Fruit fly (Drosophila melanogaster) whole organism, embryonic: ENCODE results near the gene Agpat2.

ENCODE experiments used
- Ada2b ChIP-seq: fragments of 200-800 bp; sonication (Bioruptor generic); IDR thresholded peaks from 2 replicates; pipeline ENCODE4 v1.3.6; 2022; ENCODE audit warnings: missing biosample characterization, missing genetic modification characterization
- Bdp1 ChIP-seq: fragments of 200-800 bp; sonication (Bioruptor generic); optimal IDR thresholded peaks from 3 replicates; lab custom pipeline; 2016; ENCODE audit warnings: missing biosample characterization, missing genetic modification characterization
- BtbVII ChIP-seq: fragments of 200-800 bp; sonication (Bioruptor generic); optimal IDR thresholded peaks from 3 replicates; lab custom pipeline; 2017; ENCODE audit warnings: missing biosample characterization, mild to moderate bottlenecking, missing genetic modification characterization
- CG10959 ChIP-seq: fragments of 200-800 bp; sonication (Bioruptor generic); IDR thresholded peaks from 2 replicates; pipeline ENCODE4 v1.3.6; 2022; ENCODE audit warnings: missing biosample characterization, missing genetic modification characterization
- CG12155 ChIP-seq: fragments of 200-800 bp; sonication (Bioruptor generic); optimal IDR thresholded peaks from 3 replicates; lab custom pipeline; 2016; ENCODE audit warnings: missing biosample characterization, missing genetic modification characterization
- CG12659 ChIP-seq: fragments of 200-800 bp; sonication (Bioruptor generic); optimal IDR thresholded peaks from 3 replicates; lab custom pipeline; 2017; ENCODE audit warnings: mild to moderate bottlenecking, missing biosample characterization, missing genetic modification reagents, missing genetic modification characterization
- CG13894 ChIP-seq: fragments of 200-800 bp; sonication (Bioruptor generic); optimal IDR thresholded peaks from 3 replicates; lab custom pipeline; 2018; ENCODE audit warnings: missing biosample characterization, mild to moderate bottlenecking, missing genetic modification characterization, moderate library complexity
- CG15011 ChIP-seq: fragments of 200-800 bp; sonication (Bioruptor generic); optimal IDR thresholded peaks from 3 replicates; lab custom pipeline; 2018; ENCODE audit warnings: missing biosample characterization, mild to moderate bottlenecking, missing genetic modification characterization
- CG16813 ChIP-seq: fragments of 200-800 bp; sonication (Bioruptor generic); IDR thresholded peaks from 3 replicates; pipeline ENCODE4 v1.3.6; 2022; ENCODE audit warnings: missing biosample characterization, missing genetic modification characterization; ENCODE audit not compliant: partially characterized antibody
- CG16815 ChIP-seq: fragments of 200-800 bp; sonication (Bioruptor generic); optimal IDR thresholded peaks from 3 replicates; lab custom pipeline; 2017; ENCODE audit warnings: missing biosample characterization, mild to moderate bottlenecking, missing genetic modification characterization
- CG17359 ChIP-seq: fragments of 200-800 bp; sonication (Bioruptor generic); optimal IDR thresholded peaks from 3 replicates; lab custom pipeline; 2018; ENCODE audit warnings: missing biosample characterization, mild to moderate bottlenecking, missing genetic modification characterization, moderate library complexity
- CG2678 ChIP-seq: fragments of 200-800 bp; sonication (Bioruptor generic); optimal IDR thresholded peaks from 3 replicates; lab custom pipeline; 2019; ENCODE audit warnings: missing biosample characterization, mild to moderate bottlenecking, missing genetic modification characterization, moderate library complexity
- CG3065 ChIP-seq: fragments of 200-800 bp; sonication (Bioruptor generic); optimal IDR thresholded peaks from 2 replicates; lab custom pipeline; 2016; ENCODE audit warnings: missing biosample characterization, missing genetic modification characterization
- CG31388 ChIP-seq: fragments of 200-800 bp; sonication (Bioruptor generic); optimal IDR thresholded peaks from 2 replicates; lab custom pipeline; 2016; ENCODE audit warnings: missing biosample characterization, missing genetic modification characterization
- CG3163 ChIP-seq: fragments of 200-800 bp; sonication (Bioruptor generic); optimal IDR thresholded peaks from 3 replicates; lab custom pipeline; 2016; ENCODE audit warnings: missing biosample characterization, missing genetic modification characterization
- CG32532 ChIP-seq: fragments of 200-800 bp; sonication (Bioruptor generic); IDR thresholded peaks from 2 replicates; pipeline ENCODE4 v1.3.6; 2022; ENCODE audit warnings: missing biosample characterization, missing genetic modification characterization
- CG34422 ChIP-seq: fragments of 200-800 bp; sonication (Bioruptor generic); IDR thresholded peaks from 3 replicates; pipeline ENCODE4 v1.3.6; 2022; ENCODE audit warnings: missing biosample characterization, missing genetic modification characterization
- CG4820 ChIP-seq: fragments of 200-800 bp; sonication (Bioruptor generic); optimal IDR thresholded peaks from 3 replicates; lab custom pipeline; 2016; ENCODE audit warnings: missing biosample characterization, missing genetic modification characterization
- CG5180 ChIP-seq: fragments of 200-800 bp; sonication (Bioruptor generic); optimal IDR thresholded peaks from 3 replicates; lab custom pipeline; 2017; ENCODE audit warnings: missing biosample characterization, missing genetic modification characterization, mild to moderate bottlenecking, moderate library complexity, missing genetic modification reagents
- CG9727 ChIP-seq: fragments of 200-800 bp; sonication (Bioruptor generic); optimal IDR thresholded peaks from 3 replicates; lab custom pipeline; 2017; ENCODE audit warnings: missing biosample characterization, mild to moderate bottlenecking, missing genetic modification characterization
- Dip3 ChIP-seq: fragments of 200-800 bp; sonication (Bioruptor generic); optimal IDR thresholded peaks from 3 replicates; lab custom pipeline; 2016; ENCODE audit warnings: missing biosample characterization, missing genetic modification characterization
- Drgx ChIP-seq: fragments of 200-800 bp; sonication (Bioruptor generic); IDR thresholded peaks from 2 replicates; pipeline ENCODE4 v1.3.6; 2022; ENCODE audit warnings: missing biosample characterization, missing genetic modification characterization
- Gug ChIP-seq: fragments of 200-800 bp; sonication (Bioruptor generic); IDR thresholded peaks from 4 replicates; pipeline ENCODE4 v1.3.6; 2022; ENCODE audit warnings: missing biosample characterization, missing genetic modification characterization
- Kr ChIP-seq: fragments of 200-800 bp; sonication (Bioruptor generic); optimal IDR thresholded peaks from 2 replicates; lab custom pipeline; 2017; ENCODE audit warnings: missing biosample characterization, mild to moderate bottlenecking, missing genetic modification characterization
- Lhr ChIP-seq: fragments of 200-800 bp; sonication (Bioruptor generic); optimal IDR thresholded peaks from 3 replicates; lab custom pipeline; 2017; ENCODE audit warnings: mild to moderate bottlenecking, missing biosample characterization, missing genetic modification reagents, missing genetic modification characterization
- Lpt ChIP-seq: fragments of >200 bp; optimal IDR thresholded peaks from 2 replicates; lab custom pipeline; 2018; ENCODE audit warnings: missing biosample characterization, missing genetic modification characterization
- MESR4 ChIP-seq: fragments of 200-800 bp; sonication (Bioruptor generic); optimal IDR thresholded peaks from 2 replicates; lab custom pipeline; 2018; ENCODE audit warnings: missing biosample characterization, mild to moderate bottlenecking, missing genetic modification characterization, moderate library complexity
- Neu2 ChIP-seq: fragments of 200-800 bp; sonication (Bioruptor generic); optimal IDR thresholded peaks from 3 replicates; lab custom pipeline; 2016; ENCODE audit warnings: missing biosample characterization, missing genetic modification characterization, borderline replicate concordance
- Oli ChIP-seq: fragments of 200-800 bp; sonication (Bioruptor generic); optimal IDR thresholded peaks from 2 replicates; lab custom pipeline; 2018; ENCODE audit warnings: missing biosample characterization, mild to moderate bottlenecking, missing genetic modification characterization, moderate library complexity
- PHDP ChIP-seq: fragments of 200-800 bp; sonication (Bioruptor generic); optimal IDR thresholded peaks from 3 replicates; lab custom pipeline; 2018; ENCODE audit warnings: missing biosample characterization, mild to moderate bottlenecking, missing genetic modification characterization, moderate library complexity
- Poxn ChIP-seq: fragments of 200-800 bp; sonication (Bioruptor generic); IDR thresholded peaks from 2 replicates; pipeline ENCODE4 v1.3.6; 2022; ENCODE audit warnings: missing biosample characterization, missing genetic modification characterization
- Ravus ChIP-seq: fragments of 200-800 bp; sonication (Bioruptor generic); IDR thresholded peaks from 2 replicates; pipeline ENCODE4 v1.3.6; 2022; ENCODE audit warnings: missing biosample characterization, missing genetic modification characterization
- Rfx ChIP-seq: fragments of 200-800 bp; sonication (Bioruptor generic); IDR thresholded peaks from 2 replicates; pipeline ENCODE4 v1.3.6; 2022; ENCODE audit warnings: missing biosample characterization, missing genetic modification characterization
- Spps ChIP-seq: fragments of 200-800 bp; sonication (Bioruptor generic); optimal IDR thresholded peaks from 2 replicates; lab custom pipeline; 2018; ENCODE audit warnings: missing biosample characterization, mild to moderate bottlenecking, missing genetic modification characterization
- Ssrp ChIP-seq: fragments of 200-800 bp; sonication (Bioruptor generic); optimal IDR thresholded peaks from 2 replicates; lab custom pipeline; 2018; ENCODE audit warnings: missing biosample characterization, mild to moderate bottlenecking, missing genetic modification characterization, moderate library complexity
- ac ChIP-seq: fragments of 200-800 bp; sonication (Bioruptor generic); optimal IDR thresholded peaks from 3 replicates; lab custom pipeline; 2017; ENCODE audit warnings: missing biosample characterization, mild to moderate bottlenecking, missing genetic modification characterization
- ash1 ChIP-seq: fragments of 200-800 bp; sonication (Bioruptor generic); optimal IDR thresholded peaks from 2 replicates; lab custom pipeline; 2018; ENCODE audit warnings: missing biosample characterization, mild to moderate bottlenecking, missing genetic modification characterization
- chm ChIP-seq: fragments of 200-800 bp; sonication (Bioruptor generic); IDR thresholded peaks from 2 replicates; pipeline ENCODE4 v1.3.6; 2022; ENCODE audit warnings: missing biosample characterization, missing genetic modification characterization
- dimm ChIP-seq: fragments of 200-800 bp; sonication (Bioruptor generic); IDR thresholded peaks from 2 replicates; pipeline ENCODE4 v1.3.6; 2022; ENCODE audit warnings: missing biosample characterization, missing genetic modification characterization
- ems ChIP-seq: fragments of 200-800 bp; sonication (Bioruptor generic); optimal IDR thresholded peaks from 3 replicates; lab custom pipeline; 2016; ENCODE audit warnings: missing biosample characterization, missing genetic modification characterization
- eve ChIP-seq, 2 experiments: fragments of >200 bp; optimal IDR thresholded peaks; 2 replicates each; lab custom pipeline; 2017; ENCODE audit warnings: missing biosample characterization in 2 of 2, missing genetic modification characterization in 2 of 2
- fd3F ChIP-seq: fragments of 200-800 bp; sonication (Bioruptor generic); optimal IDR thresholded peaks from 2 replicates; lab custom pipeline; 2018; ENCODE audit warnings: missing biosample characterization, mild to moderate bottlenecking, missing genetic modification characterization, moderate library complexity
- gcm2 ChIP-seq: fragments of 200-800 bp; sonication (Bioruptor generic); optimal IDR thresholded peaks from 2 replicates; lab custom pipeline; 2016; ENCODE audit warnings: missing biosample characterization, missing genetic modification characterization
- lab ChIP-seq: fragments of 200-800 bp; sonication (Bioruptor generic); optimal IDR thresholded peaks from 3 replicates; lab custom pipeline; 2017; ENCODE audit warnings: missing biosample characterization, missing genetic modification characterization, mild to moderate bottlenecking, moderate library complexity, missing genetic modification reagents
- mirr ChIP-seq: fragments of 200-800 bp; sonication (Bioruptor generic); optimal IDR thresholded peaks from 3 replicates; lab custom pipeline; 2018; ENCODE audit warnings: missing biosample characterization, mild to moderate bottlenecking, missing genetic modification characterization
- nerfin-2 ChIP-seq: fragments of 200-800 bp; sonication (Bioruptor generic); IDR thresholded peaks from 2 replicates; pipeline ENCODE4 v1.3.6; 2022; ENCODE audit warnings: missing biosample characterization, missing genetic modification characterization; ENCODE audit not compliant: partially characterized antibody
- otp ChIP-seq: fragments of 200-800 bp; sonication (Bioruptor generic); IDR thresholded peaks from 3 replicates; pipeline ENCODE4, ENCODE4 v1.3.6; 2022; ENCODE audit warnings: missing biosample characterization, missing genetic modification characterization
- stc ChIP-seq: fragments of 200-800 bp; sonication (Bioruptor generic); IDR thresholded peaks from 2 replicates; pipeline ENCODE4 v1.3.6; 2022; ENCODE audit warnings: missing biosample characterization, missing genetic modification characterization
- ttk ChIP-seq: fragments of 200-800 bp; sonication (Bioruptor generic); IDR thresholded peaks from 2 replicates; pipeline ENCODE4 v2.1.2; 2022; ENCODE audit warnings: missing biosample characterization, missing genetic modification characterization
- twi ChIP-seq: fragments of 200-800 bp; optimal IDR thresholded peaks from 2 replicates; lab custom pipeline; 2019; ENCODE audit warnings: missing biosample characterization, mild to moderate bottlenecking, missing genetic modification characterization, moderate library complexity
- usp ChIP-seq: fragments of >200 bp; optimal IDR thresholded peaks from 2 replicates; lab custom pipeline; 2017; ENCODE audit warnings: missing biosample characterization, missing genetic modification characterization
- vfl ChIP-seq: fragments of 200-800 bp; sonication (Bioruptor generic); optimal IDR thresholded peaks from 2 replicates; lab custom pipeline; 2016; ENCODE audit warnings: missing biosample characterization, missing genetic modification characterization

Gene Agpat2

DNA sequence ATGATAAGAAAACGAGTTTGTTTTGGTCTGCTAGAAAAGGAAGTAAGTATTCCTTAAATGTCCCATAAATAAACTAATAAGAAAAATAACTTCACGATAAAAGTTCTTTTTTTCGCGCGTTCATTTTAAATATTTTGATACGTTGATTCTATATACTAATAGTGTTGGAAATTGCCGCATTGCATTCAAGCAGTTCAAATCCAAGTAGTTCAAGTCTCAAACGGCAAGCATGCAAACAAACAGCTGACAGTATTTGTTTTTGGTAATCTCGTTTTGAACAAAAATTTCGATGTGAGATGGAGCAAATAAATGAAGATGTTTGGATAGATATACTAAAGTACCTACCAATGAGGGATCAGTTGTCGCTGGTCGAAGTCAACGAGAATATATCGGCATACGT lies 24.9 kb upstream of the Agpat2 start, which contains the start of gene CG13088 (continued):
- TF ChIP-seq Spps (tag; lab: Kevin White, UChicago) = no peak
- TF ChIP-seq CG16815 (GFP tag; lab: Kevin White, UChicago) = no peak
- no peak for TF ChIP-seq PHDP (tag; lab: Kevin White, UChicago)
- TF ChIP-seq Kr (GFP tag; lab: Kevin White, UChicago) = no peak
- TF ChIP-seq CG4820 (GFP tag; lab: Kevin White, UChicago) = peak; percentile 12
- no peak for TF ChIP-seq CG15011 (GFP tag; lab: Kevin White, UChicago)
- peak; percentile 39 for TF ChIP-seq MESR4
- TF ChIP-seq CG9727 (GFP tag; lab: Kevin White, UChicago) = no peak
- TF ChIP-seq ems = peak; percentile 32
- TF ChIP-seq twi = no peak
- TF ChIP-seq CG31388 (GFP tag; lab: Kevin White, UChicago) = no peak
- no peak for TF ChIP-seq Neu2 (GFP tag; lab: Kevin White, UChicago)
- no peak for TF ChIP-seq otp (GFP tag; lab: Robert Waterston, UW)
- TF ChIP-seq Drgx = no peak
- no peak for TF ChIP-seq Poxn (GFP tag; lab: Robert Waterston, UW)
- TF ChIP-seq mirr (GFP tag; lab: Kevin White, UChicago) = no peak
- TF ChIP-seq CG12659 (GFP tag; lab: Kevin White, UChicago) = peak; percentile 58
- no peak for TF ChIP-seq CG5180
- TF ChIP-seq CG10959 = no peak
- TF ChIP-seq Ssrp (tag; lab: Kevin White, UChicago) = no peak
- no peak for TF ChIP-seq Lpt
- peak; percentile 18 for TF ChIP-seq CG17359 (tag; lab: Kevin White, UChicago)
- peak; percentile 28 for TF ChIP-seq fd3F
- TF ChIP-seq gcm2 (GFP tag; lab: Kevin White, UChicago) = no peak
- TF ChIP-seq CG3163 = peak; percentile 27
- no peak for TF ChIP-seq CG13894 (tag; lab: Kevin White, UChicago)
- no peak for TF ChIP-seq ac (GFP tag; lab: Kevin White, UChicago)
- TF ChIP-seq Ada2b (GFP tag; lab: Robert Waterston, UW) = no peak
- no peak for TF ChIP-seq Ravus (GFP tag; lab: Robert Waterston, UW)
- no peak for TF ChIP-seq Gug (GFP tag; lab: Robert Waterston, UW)
- no peak for TF ChIP-seq dimm (GFP tag; lab: Robert Waterston, UW)
- TF ChIP-seq CG16813 (GFP tag; lab: Robert Waterston, UW) = no peak
- no peak for TF ChIP-seq ash1 (GFP tag; lab: Kevin White, UChicago)
- TF ChIP-seq CG2678 (tag; lab: Kevin White, UChicago) = no peak
- TF ChIP-seq Oli = no peak
- no peak for TF ChIP-seq chm (GFP tag; lab: Robert Waterston, UW)
- peak; percentile 31 for TF ChIP-seq vfl (GFP tag; lab: Kevin White, UChicago)
- no peak for TF ChIP-seq ttk (GFP tag; lab: Robert Waterston, UW)
- TF ChIP-seq Rfx (GFP tag; lab: Robert Waterston, UW) = no peak; the same call in none of the 2 replicates
- TF ChIP-seq Dip3 (GFP tag; lab: Kevin White, UChicago) = peak; percentile 51
- TF ChIP-seq eve (GFP tag; optimal IDR thresholded peaks at IDR 0.05; lab: Kevin White, UChicago) = no peak
- peak; percentile 42 for TF ChIP-seq CG12155 (GFP tag; lab: Kevin White, UChicago)
- no peak; the same call in 1 of the 2 replicates for TF ChIP-seq CG32532
- no peak for TF ChIP-seq stc (GFP tag; lab: Robert Waterston, UW)
- TF ChIP-seq CG34422 (GFP tag; lab: Robert Waterston, UW) = no peak
- no peak for TF ChIP-seq usp (GFP tag; lab: Kevin White, UChicago)
- TF ChIP-seq BtbVII (GFP tag; lab: Kevin White, UChicago) = no peak
- TF ChIP-seq nerfin-2 = no peak
- peak; percentile 77 for TF ChIP-seq Bdp1
- no peak for TF ChIP-seq CG3065
- TF ChIP-seq lab (GFP tag; lab: Kevin White, UChicago) = no peak
- TF ChIP-seq Lhr (GFP tag; lab: Kevin White, UChicago) = peak; percentile 25
